Fruit fly (Drosophila melanogaster): Measurements from ENCODE around the gene CG15449.

Gene CG15449

DNA sequence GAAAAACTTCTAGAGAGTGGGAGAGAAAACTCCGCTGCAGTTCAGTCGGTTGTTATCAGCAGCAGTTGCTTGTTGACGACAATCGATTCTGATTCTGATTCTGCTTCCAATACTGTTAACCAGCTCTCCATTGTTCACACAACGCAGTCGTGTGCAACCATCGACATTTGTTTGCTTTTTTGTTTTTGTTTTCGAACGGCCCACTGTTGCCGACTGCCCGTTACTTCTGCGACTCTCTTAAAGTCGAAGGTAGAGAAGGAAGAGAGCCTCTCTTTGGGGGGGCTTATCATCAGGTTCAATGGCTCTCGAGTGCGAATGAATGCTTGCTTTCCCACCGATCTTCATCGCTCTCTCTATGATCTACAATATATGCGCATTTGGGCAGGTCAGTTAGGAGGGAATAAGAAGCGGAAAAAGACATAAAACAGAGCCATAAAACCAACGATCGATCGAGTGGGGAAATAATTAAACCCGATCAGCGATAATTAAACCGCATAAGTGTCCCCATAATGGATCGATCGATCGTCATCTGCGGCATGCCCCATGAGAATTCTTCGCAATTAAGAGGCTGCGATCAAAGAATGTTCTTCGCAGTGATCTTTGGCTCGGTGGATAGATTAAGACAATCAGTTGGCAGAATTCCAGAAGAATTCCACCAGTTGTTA is 31.4 kb upstream of the CG15449 start:
- TF ChIP-seq fd96Ca (GFP tag; IDR thresholded peaks at IDR 0.05) (no peak), Pif1B (GFP tag; optimal IDR thresholded peaks at IDR 0.05) (no peak), EcR (GFP tag; optimal IDR thresholded peaks at IDR 0.05) (peak; percentile 96), gl (tag; optimal IDR thresholded peaks at IDR 0.05) (peak; percentile 72), CG15710 (tag; optimal IDR thresholded peaks at IDR 0.05) (peak; percentile 16), D1 (tag; optimal IDR thresholded peaks at IDR 0.05) (no peak), Pif1A (GFP tag; optimal IDR thresholded peaks at IDR 0.05) (peak; percentile 16), CG12605 (GFP tag; IDR thresholded peaks at IDR 0.05) (0 out of 2 replicates have a peak, but pooled peaks have one; percentile 29), CG14655 (GFP tag; optimal IDR thresholded peaks at IDR 0.05) (no peak), Ets98B (GFP tag; IDR thresholded peaks at IDR 0.05) (no peak; the same call in 1 of the 2 replicates), CG4496 (GFP tag; IDR thresholded peaks at IDR 0.05) (peak; percentile 45; the same call in 1 of the 3 replicates), CG13204 (GFP tag; optimal IDR thresholded peaks at IDR 0.05) (peak; percentile 67)

- 0 out of 3 replicates have a peak, but pooled peaks have one; percentile 24 for TF ChIP-seq fd96Ca (GFP tag; IDR thresholded peaks at IDR 0.05)
- no peak for TF ChIP-seq rn (GFP tag; IDR thresholded peaks at IDR 0.05)
- TF ChIP-seq CG32121 (GFP tag; IDR thresholded peaks at IDR 0.05): peak; percentile 28; the same call in 1 of the 2 replicates
- TF ChIP-seq Pif1B (GFP tag; optimal IDR thresholded peaks at IDR 0.05): peak; percentile 15
- no peak for TF ChIP-seq CG10348 (GFP tag; IDR thresholded peaks at IDR 0.05)
- TF ChIP-seq CG8159 (tag; optimal IDR thresholded peaks at IDR 0.05): peak; percentile 58
- TF ChIP-seq Ets98B (GFP tag; IDR thresholded peaks at IDR 0.05): peak; percentile 23; the same call in 1 of the 2 replicates
- TF ChIP-seq CG15710 (tag; optimal IDR thresholded peaks at IDR 0.05): peak; percentile 20
- peak; percentile 22 for TF ChIP-seq CG17806 (tag; optimal IDR thresholded peaks at IDR 0.05)
- TF ChIP-seq D1 (tag; optimal IDR thresholded peaks at IDR 0.05): no peak
- TF ChIP-seq CG4496 (GFP tag; IDR thresholded peaks at IDR 0.05): peak; percentile 67
- no peak for TF ChIP-seq gl (tag; optimal IDR thresholded peaks at IDR 0.05)
- peak; percentile 18 for TF ChIP-seq CG8301 (tag; optimal IDR thresholded peaks at IDR 0.05)
- TF ChIP-seq CG14655 (GFP tag; optimal IDR thresholded peaks at IDR 0.05): peak; percentile 59
- peak; percentile 43 for TF ChIP-seq Snoo (tag; optimal IDR thresholded peaks at IDR 0.05)
- no peak for TF ChIP-seq CG13204 (GFP tag; optimal IDR thresholded peaks at IDR 0.05)
- TF ChIP-seq EcR (GFP tag; optimal IDR thresholded peaks at IDR 0.05): no peak
- TF ChIP-seq CG12605 (GFP tag; IDR thresholded peaks at IDR 0.05): no peak
- no peak for TF ChIP-seq Pif1A (GFP tag; optimal IDR thresholded peaks at IDR 0.05)
- TF ChIP-seq CG34367 (tag; optimal IDR thresholded peaks at IDR 0.05): peak; percentile 14
- peak; percentile 41 for TF ChIP-seq CG9948 (tag; optimal IDR thresholded peaks at IDR 0.05)
Observed at dm6 chrX:21067908-21068307, 27.5 kb upstream of the CG15449 start.

DNA sequence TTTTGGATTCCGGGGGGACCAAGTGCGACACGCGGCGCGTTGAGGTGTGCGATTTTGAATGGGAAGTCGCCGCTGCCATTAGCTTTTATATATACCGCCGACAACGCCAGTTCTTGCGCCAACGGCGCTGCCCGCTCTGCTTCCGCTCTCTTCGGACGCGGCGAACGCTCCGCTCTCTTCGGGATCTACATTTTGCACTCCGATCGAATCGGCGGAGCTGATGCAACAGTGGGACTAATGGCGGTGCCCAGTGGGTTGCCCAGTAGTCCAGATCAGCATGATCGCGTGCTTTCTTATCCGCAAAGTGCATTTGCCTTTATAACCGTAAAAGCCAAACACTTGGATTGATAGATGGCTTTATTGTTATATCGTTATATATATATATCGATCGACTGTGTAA is 27.1 kb upstream of the CG15449 start, which contains the start of gene CG32512:
Gene CG32512 (minus strand): TSS at position 67 of the 400 bp plus-strand sequence.
- TF ChIP-seq CG4496 (GFP tag; IDR thresholded peaks at IDR 0.05): peak; percentile 37; the same call in 2 of the 3 replicates
- no peak for TF ChIP-seq CG32121 (GFP tag; IDR thresholded peaks at IDR 0.05)
- TF ChIP-seq rn (GFP tag; IDR thresholded peaks at IDR 0.05): no peak
- peak; percentile 43 for TF ChIP-seq CG13204 (GFP tag; optimal IDR thresholded peaks at IDR 0.05)
- no peak for TF ChIP-seq CG8301 (tag; optimal IDR thresholded peaks at IDR 0.05)
- TF ChIP-seq EcR (GFP tag; optimal IDR thresholded peaks at IDR 0.05): peak; percentile 15
- peak; percentile 49 for TF ChIP-seq Ets98B (GFP tag; IDR thresholded peaks at IDR 0.05)
- TF ChIP-seq fd96Ca (GFP tag; IDR thresholded peaks at IDR 0.05): peak; percentile 34; the same call in 1 of the 3 replicates
- no peak for TF ChIP-seq CG12605 (GFP tag; IDR thresholded peaks at IDR 0.05)

dm6 chrX:21065775-21066174 is 25.4 kb upstream of the CG15449 start:
- peak; percentile 16 for TF ChIP-seq EcR (GFP tag; optimal IDR thresholded peaks at IDR 0.05)
- TF ChIP-seq Pif1A (GFP tag; optimal IDR thresholded peaks at IDR 0.05): no peak

- TF ChIP-seq CG14655 (GFP tag; optimal IDR thresholded peaks at IDR 0.05) (peak; percentile 77), Snoo (tag; optimal IDR thresholded peaks at IDR 0.05) (peak; percentile 95), EcR (GFP tag; optimal IDR thresholded peaks at IDR 0.05) (no peak), CG4496 (GFP tag; IDR thresholded peaks at IDR 0.05) (peak; percentile 95), Pif1A (GFP tag; optimal IDR thresholded peaks at IDR 0.05) (peak; percentile 89), Ets98B (GFP tag; IDR thresholded peaks at IDR 0.05) (peak; percentile 93), CG34367 (tag; optimal IDR thresholded peaks at IDR 0.05) (peak; percentile 76), CG8301 (tag; optimal IDR thresholded peaks at IDR 0.05) (peak; percentile 68), rn (GFP tag; IDR thresholded peaks at IDR 0.05) (peak; percentile 70), fd96Ca (GFP tag; IDR thresholded peaks at IDR 0.05) (peak; percentile 93), CG12605 (GFP tag; IDR thresholded peaks at IDR 0.05) (peak; percentile 82), CG10348 (GFP tag; IDR thresholded peaks at IDR 0.05) (0 out of 2 replicates have a peak, but pooled peaks have one; percentile 41), CG13204 (GFP tag; optimal IDR thresholded peaks at IDR 0.05) (peak; percentile 49), CG15710 (tag; optimal IDR thresholded peaks at IDR 0.05) (peak; percentile 84), CG32121 (GFP tag; IDR thresholded peaks at IDR 0.05) (peak; percentile 88), Pif1B (GFP tag; optimal IDR thresholded peaks at IDR 0.05) (peak; percentile 92), CG17806 (tag; optimal IDR thresholded peaks at IDR 0.05) (peak; percentile 78), gl (tag; optimal IDR thresholded peaks at IDR 0.05) (peak; percentile 70), D1 (tag; optimal IDR thresholded peaks at IDR 0.05) (no peak), CG9948 (tag; optimal IDR thresholded peaks at IDR 0.05) (peak; percentile 72), CG8159 (tag; optimal IDR thresholded peaks at IDR 0.05) (peak; percentile 77)
Observed at dm6 chrX:21064927-21065326, 24.5 kb upstream of the CG15449 start.

DNA sequence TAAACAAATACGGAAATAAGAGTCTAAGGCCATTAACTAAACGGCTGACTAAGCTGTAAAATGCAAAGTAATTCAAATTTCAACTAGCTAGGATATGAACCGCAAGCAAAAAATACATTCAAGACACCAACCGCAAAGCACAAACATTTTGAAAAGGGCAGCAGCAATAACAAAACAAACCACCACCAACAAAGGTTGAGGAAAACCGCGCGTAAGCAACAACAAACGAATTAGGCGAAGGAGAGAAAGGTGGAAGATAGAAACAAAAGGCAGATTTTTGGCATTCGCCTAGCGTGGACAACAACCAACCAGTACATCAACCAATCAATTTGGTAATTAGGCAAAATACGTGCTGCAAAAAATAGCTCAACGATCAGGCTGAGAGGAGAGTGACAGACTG is 20.2 kb upstream of the CG15449 start:
- TF ChIP-seq CG10348 (GFP tag; IDR thresholded peaks at IDR 0.05): no peak
- TF ChIP-seq CG9948 (tag; optimal IDR thresholded peaks at IDR 0.05): no peak
- TF ChIP-seq CG32121 (GFP tag; IDR thresholded peaks at IDR 0.05): no peak
- no peak for TF ChIP-seq CG17806 (tag; optimal IDR thresholded peaks at IDR 0.05)
- no peak for TF ChIP-seq fd96Ca (GFP tag; IDR thresholded peaks at IDR 0.05)
- no peak for TF ChIP-seq EcR (GFP tag; optimal IDR thresholded peaks at IDR 0.05)
- no peak for TF ChIP-seq CG4496 (GFP tag; IDR thresholded peaks at IDR 0.05)
- no peak for TF ChIP-seq Snoo (tag; optimal IDR thresholded peaks at IDR 0.05)
- TF ChIP-seq Ets98B (GFP tag; IDR thresholded peaks at IDR 0.05): no peak
- TF ChIP-seq CG34367 (tag; optimal IDR thresholded peaks at IDR 0.05): no peak
- no peak for TF ChIP-seq gl (tag; optimal IDR thresholded peaks at IDR 0.05)
- TF ChIP-seq CG13204 (GFP tag; optimal IDR thresholded peaks at IDR 0.05): no peak

Measured in whole organism, pupa.